Worm (Caenorhabditis elegans) whole organism, late embryonic: Measurements from ENCODE around the gene T18D3.6.

Source experiments
- K02D7.2 ChIP-seq: sonication (generic microtip); optimal IDR thresholded peaks from 2 replicates; lab custom pipeline; 2017; ENCODE audit warnings: mild to moderate bottlenecking, missing genetic modification characterization, missing compliant biosample characterization
- K09A11.1 ChIP-seq: sonication (generic microtip); optimal IDR thresholded peaks from 2 replicates; lab custom pipeline; 2017; ENCODE audit warnings: antibody characterized with exemption, mild to moderate bottlenecking, missing genetic modification characterization, missing compliant biosample characterization; ENCODE audit not compliant: insufficient read depth
- T23F11.4 ChIP-seq: fragments of 200-800 bp; sonication (Bioruptor generic); optimal IDR thresholded peaks from 2 replicates; lab custom pipeline; 2018; ENCODE audit warnings: mild to moderate bottlenecking, missing genetic modification characterization, missing compliant biosample characterization
- ama-1 ChIP-seq: fragments of 150-350 bp; optimal IDR thresholded peaks from 2 replicates; lab custom pipeline; 2014
- ceh-14 ChIP-seq: sonication (generic microtip); optimal IDR thresholded peaks from 2 replicates; lab custom pipeline; 2016; ENCODE audit warnings: missing genotype, missing genetic modification characterization, missing compliant biosample characterization
- ceh-2 ChIP-seq: sonication (generic microtip); optimal IDR thresholded peaks from 2 replicates; lab custom pipeline; 2016; ENCODE audit warnings: missing genotype, missing genetic modification characterization, missing compliant biosample characterization
- ceh-22 ChIP-seq: sonication (generic microtip); optimal IDR thresholded peaks from 2 replicates; lab custom pipeline; 2017; ENCODE audit warnings: missing biosample characterization, missing genetic modification characterization
- ceh-30 ChIP-seq: fragments of 150-350 bp; optimal IDR thresholded peaks from 2 replicates; lab custom pipeline; 2014; ENCODE audit warnings: missing biosample characterization, missing genetic modification characterization
- ceh-34 ChIP-seq: sonication (generic microtip); optimal IDR thresholded peaks from 2 replicates; lab custom pipeline; 2016; ENCODE audit warnings: mild to moderate bottlenecking, missing genetic modification characterization, missing compliant biosample characterization
- ceh-48 ChIP-seq: sonication (generic microtip); optimal IDR thresholded peaks from 2 replicates; lab custom pipeline; 2016; ENCODE audit warnings: missing genetic modification characterization, inconsistent platforms, missing compliant biosample characterization
- ceh-6 ChIP-seq: fragments of 200-800 bp; sonication (Bioruptor generic); optimal IDR thresholded peaks from 2 replicates; lab custom pipeline; 2018; ENCODE audit warnings: mild to moderate bottlenecking, missing genetic modification characterization, missing compliant biosample characterization
- che-1 ChIP-seq: sonication (generic microtip); optimal IDR thresholded peaks from 2 replicates; lab custom pipeline; 2016; ENCODE audit warnings: mild to moderate bottlenecking, missing genetic modification characterization, missing compliant biosample characterization
- dmd-4 ChIP-seq: sonication (generic microtip); optimal IDR thresholded peaks from 2 replicates; lab custom pipeline; 2016; ENCODE audit warnings: borderline replicate concordance, missing genetic modification characterization, missing compliant biosample characterization
- dve-1 ChIP-seq: sonication (generic microtip); optimal IDR thresholded peaks from 2 replicates; lab custom pipeline; 2017; ENCODE audit warnings: antibody characterized with exemption, mild to moderate bottlenecking, missing genetic modification characterization, missing compliant biosample characterization
- elt-4 ChIP-seq: sonication (generic microtip); optimal IDR thresholded peaks from 2 replicates; lab custom pipeline; 2016; ENCODE audit warnings: missing genetic modification characterization, missing compliant biosample characterization
- eyg-1 ChIP-seq: sonication (generic microtip); optimal IDR thresholded peaks from 2 replicates; lab custom pipeline; 2016; ENCODE audit warnings: missing genotype, missing genetic modification characterization, missing compliant biosample characterization
- fax-1 ChIP-seq: sonication (generic microtip); optimal IDR thresholded peaks from 2 replicates; lab custom pipeline; 2016; ENCODE audit warnings: missing genotype, missing genetic modification characterization, missing compliant biosample characterization
- fkh-6 ChIP-seq: sonication (generic microtip); optimal IDR thresholded peaks from 2 replicates; lab custom pipeline; 2016; ENCODE audit warnings: missing genetic modification characterization, missing compliant biosample characterization
- hlh-13 ChIP-seq: fragments of 200-800 bp; sonication (Bioruptor generic); optimal IDR thresholded peaks from 2 replicates; lab custom pipeline; 2018; ENCODE audit warnings: mild to moderate bottlenecking, missing genetic modification characterization, missing compliant biosample characterization
- hlh-30 ChIP-seq: sonication (generic microtip); optimal IDR thresholded peaks from 2 replicates; lab custom pipeline; 2017; ENCODE audit warnings: antibody characterized with exemption, missing genetic modification characterization, missing compliant biosample characterization; ENCODE audit not compliant: insufficient read depth
- hlh-6 ChIP-seq: sonication (generic microtip); optimal IDR thresholded peaks from 2 replicates; lab custom pipeline; 2016; ENCODE audit warnings: missing genotype, missing genetic modification characterization, missing compliant biosample characterization
- hlh-8 ChIP-seq: sonication (generic microtip); optimal IDR thresholded peaks from 2 replicates; lab custom pipeline; 2016; ENCODE audit warnings: missing genotype, missing genetic modification characterization, missing compliant biosample characterization
- mec-3 ChIP-seq: sonication (generic microtip); optimal IDR thresholded peaks from 2 replicates; lab custom pipeline; 2016; ENCODE audit warnings: borderline replicate concordance, missing genetic modification characterization, missing compliant biosample characterization
- nhr-11 ChIP-seq: fragments of 150-350 bp; optimal IDR thresholded peaks from 2 replicates; lab custom pipeline; 2014; ENCODE audit warnings: missing biosample characterization, missing genetic modification characterization
- nhr-232 ChIP-seq: sonication (generic microtip); optimal IDR thresholded peaks from 2 replicates; lab custom pipeline; 2016; ENCODE audit warnings: missing genetic modification characterization, missing compliant biosample characterization
- npax-4 ChIP-seq: sonication (generic microtip); optimal IDR thresholded peaks from 2 replicates; lab custom pipeline; 2016; ENCODE audit warnings: missing genetic modification characterization, missing compliant biosample characterization
- pag-3 ChIP-seq: sonication (generic microtip); optimal IDR thresholded peaks from 2 replicates; lab custom pipeline; 2016; ENCODE audit warnings: missing compliant biosample characterization, missing genetic modification characterization, borderline replicate concordance
- pat-9 ChIP-seq: fragments of 200-800 bp; sonication (Bioruptor generic); optimal IDR thresholded peaks from 2 replicates; lab custom pipeline; 2018; ENCODE audit warnings: mild to moderate bottlenecking, missing genetic modification characterization, moderate library complexity, missing compliant biosample characterization
- pax-1 ChIP-seq: fragments of 150-350 bp; optimal IDR thresholded peaks from 2 replicates; lab custom pipeline; 2014; ENCODE audit warnings: missing biosample characterization, missing genetic modification characterization
- pha-2 ChIP-seq: sonication (generic microtip); optimal IDR thresholded peaks from 2 replicates; lab custom pipeline; 2017; ENCODE audit warnings: mild to moderate bottlenecking, missing genetic modification characterization, missing compliant biosample characterization
- pqm-1 ChIP-seq: sonication (generic microtip); optimal IDR thresholded peaks from 2 replicates; lab custom pipeline; 2016; ENCODE audit warnings: missing genetic modification characterization, missing compliant biosample characterization
- sdc-2 ChIP-seq: sonication (generic microtip); optimal IDR thresholded peaks from 2 replicates; lab custom pipeline; 2016; ENCODE audit warnings: missing genotype, missing genetic modification characterization, missing compliant biosample characterization
- sox-4 ChIP-seq: sonication (generic microtip); optimal IDR thresholded peaks from 2 replicates; lab custom pipeline; 2017; ENCODE audit warnings: mild to moderate bottlenecking, missing genetic modification characterization, inconsistent platforms, missing compliant biosample characterization
- syd-9 ChIP-seq: sonication (generic microtip); optimal IDR thresholded peaks from 2 replicates; lab custom pipeline; 2016; ENCODE audit warnings: mild to moderate bottlenecking, missing genetic modification characterization, moderate library complexity, missing compliant biosample characterization
- ttx-3 ChIP-seq: sonication (generic microtip); optimal IDR thresholded peaks from 2 replicates; lab custom pipeline; 2016; ENCODE audit warnings: missing genetic modification reagents, missing genetic modification characterization, missing compliant biosample characterization
- unc-55 ChIP-seq: sonication (generic microtip); optimal IDR thresholded peaks from 2 replicates; lab custom pipeline; 2017; ENCODE audit warnings: missing biosample characterization, missing genetic modification reagents, missing genetic modification characterization
- unc-86 ChIP-seq: sonication (generic microtip); optimal IDR thresholded peaks from 2 replicates; lab custom pipeline; 2016; ENCODE audit warnings: missing genetic modification characterization, missing compliant biosample characterization
- zip-5 ChIP-seq: sonication (generic microtip); optimal IDR thresholded peaks from 2 replicates; lab custom pipeline; 2016; ENCODE audit warnings: missing genetic modification characterization, missing compliant biosample characterization

Gene T18D3.6

DNA sequence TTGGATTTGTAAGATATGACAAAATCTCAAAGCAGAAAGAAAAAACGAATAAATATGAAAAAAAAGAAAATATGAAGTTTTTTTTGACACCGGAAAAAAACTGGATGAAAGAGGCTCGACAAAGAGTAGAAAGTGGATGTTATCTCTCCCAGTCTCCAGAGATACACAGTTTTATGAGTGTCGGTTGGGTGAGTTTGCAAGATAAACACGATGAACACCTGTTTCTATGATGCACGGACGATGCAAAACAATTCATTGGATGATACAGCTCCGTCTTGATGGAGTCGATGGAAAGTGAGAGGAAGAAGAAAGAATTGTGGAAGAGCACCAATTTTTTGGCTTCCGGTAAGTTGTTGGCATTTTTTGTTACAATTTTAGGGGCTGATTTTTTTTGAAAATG is 33.9 kb upstream of the T18D3.6 start:
- TF ChIP-seq hlh-30 (no peak), ceh-2 (tag; lab: Kevin White, UChicago) (no peak)

DNA sequence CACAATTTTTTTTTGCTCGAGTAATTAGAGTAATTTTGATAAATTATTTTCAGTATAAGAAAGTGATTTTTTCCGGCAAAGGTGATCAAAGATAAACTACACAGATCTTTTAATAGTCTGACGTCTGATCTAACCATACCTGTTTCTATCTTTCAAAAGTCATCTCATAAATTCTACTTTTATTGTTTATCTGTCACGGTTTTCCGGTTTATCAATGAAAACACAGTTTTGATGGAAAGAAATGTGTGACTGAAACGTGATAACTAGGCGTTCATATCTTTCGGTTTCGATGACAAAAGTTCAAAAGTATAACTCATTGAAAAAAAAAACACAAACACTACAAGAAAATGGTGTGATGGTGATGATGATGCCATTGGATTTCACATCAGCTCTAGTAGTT is 27.1 kb upstream of the T18D3.6 start:
- TF ChIP-seq pqm-1 (tag; lab: Kevin White, UChicago) (no peak), ceh-6 (GFP tag; lab: Kevin White, UChicago) (no peak), nhr-232 (no peak)

DNA sequence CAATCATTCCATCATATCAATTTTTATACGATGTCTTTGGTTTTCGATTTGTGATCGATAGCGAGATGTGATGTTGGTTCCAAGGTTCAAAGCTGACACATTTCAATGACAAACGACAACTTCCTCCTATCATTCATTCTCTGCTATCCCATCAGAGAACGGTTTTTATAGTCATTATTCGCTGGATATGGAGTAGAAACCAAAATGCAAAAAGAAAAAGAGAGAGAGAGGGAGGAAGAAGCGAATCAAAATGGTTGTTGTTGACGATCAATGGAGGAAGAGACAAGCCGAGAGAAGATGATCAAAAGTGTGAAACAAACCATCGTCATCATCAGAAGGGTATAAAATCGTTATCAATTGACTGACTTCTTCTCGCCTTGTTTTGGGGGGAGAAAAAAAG is 24.3 kb upstream of the T18D3.6 start, which contains the start of gene T24D3.2:
T24D3.2 (plus strand) TSS at position 304 of the 400 bp plus-strand sequence.
- TF ChIP-seq ceh-6 (GFP tag; lab: Kevin White, UChicago) = no peak

DNA sequence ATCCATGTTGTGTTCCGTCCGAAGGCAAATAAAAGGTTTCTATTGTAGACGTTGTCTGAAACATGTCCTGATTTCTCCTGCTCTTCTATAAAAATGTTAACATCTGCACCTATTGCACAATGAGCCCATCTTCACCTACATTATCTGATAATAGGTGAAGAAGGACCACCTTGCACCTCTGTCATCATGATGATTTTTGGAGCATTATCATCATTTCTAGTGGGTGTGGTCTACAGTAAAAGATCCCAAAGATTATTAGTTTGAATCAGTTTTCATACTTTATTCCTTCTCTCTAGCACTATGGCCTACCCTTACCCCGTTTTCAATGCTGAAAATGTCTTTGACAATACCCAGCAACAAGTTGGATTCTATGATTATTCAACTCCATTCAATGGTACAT is 19.4 kb upstream of the T18D3.6 start, which contains the start of gene med-1:
med-1 (plus strand) TSS at position 301 of the 400 bp plus-strand sequence.
- TF ChIP-seq ceh-6 (GFP tag; lab: Kevin White, UChicago) = no peak
- TF ChIP-seq T23F11.4 (GFP tag; lab: Kevin White, UChicago) = no peak
- TF ChIP-seq ceh-48 (tag; lab: Kevin White, UChicago) = no peak
- no peak for TF ChIP-seq hlh-13
- TF ChIP-seq unc-55 (GFP tag; lab: Kevin White, UChicago) = no peak
- no peak for TF ChIP-seq npax-4
- TF ChIP-seq nhr-11 (tag; lab: Kevin White, UChicago) = no peak
- no peak for TF ChIP-seq fkh-6 (tag; lab: Kevin White, UChicago)
- no peak for TF ChIP-seq zip-5 (tag; lab: Kevin White, UChicago)
- TF ChIP-seq ceh-34 = no peak
- TF ChIP-seq ceh-2 (tag; lab: Kevin White, UChicago) = no peak
- TF ChIP-seq eyg-1 (tag; lab: Kevin White, UChicago) = no peak
- TF ChIP-seq sdc-2 = no peak

DNA sequence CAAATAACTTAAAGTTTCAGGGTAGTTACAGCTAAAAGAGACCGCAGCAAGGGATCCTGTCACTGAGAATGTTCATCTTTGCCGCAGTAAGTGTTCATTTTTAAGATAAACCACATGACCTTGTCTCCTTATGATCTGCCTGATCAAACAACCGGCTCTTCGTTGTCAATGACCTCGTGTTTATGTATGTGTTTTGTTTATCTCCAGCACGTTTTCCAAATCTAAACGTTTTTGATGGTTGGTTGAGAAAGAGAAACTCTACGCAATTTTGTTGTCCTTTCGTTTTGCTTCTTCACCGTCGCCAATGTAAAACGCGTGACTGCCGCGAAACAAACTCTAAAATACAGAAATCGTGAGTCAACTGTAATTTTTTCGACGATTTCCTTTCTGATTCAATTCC is 15.6 kb upstream of the T18D3.6 start, which contains the start of gene tsct-1:
tsct-1 (plus strand) TSS at position 12 of the 400 bp plus-strand sequence.
- TF ChIP-seq ceh-14 (tag; lab: Kevin White, UChicago) (no peak), mec-3 (tag; lab: Kevin White, UChicago) (no peak), zip-5 (tag; lab: Kevin White, UChicago) (no peak), dmd-4 (no peak), ttx-3 (tag; lab: Kevin White, UChicago) (no peak), syd-9 (tag; lab: Kevin White, UChicago) (no peak), sox-4 (tag; lab: Kevin White, UChicago) (no peak), pat-9 (no peak), pha-2 (tag; lab: Kevin White, UChicago) (no peak), unc-86 (tag; lab: Kevin White, UChicago) (no peak), fax-1 (tag; lab: Kevin White, UChicago) (no peak)

DNA sequence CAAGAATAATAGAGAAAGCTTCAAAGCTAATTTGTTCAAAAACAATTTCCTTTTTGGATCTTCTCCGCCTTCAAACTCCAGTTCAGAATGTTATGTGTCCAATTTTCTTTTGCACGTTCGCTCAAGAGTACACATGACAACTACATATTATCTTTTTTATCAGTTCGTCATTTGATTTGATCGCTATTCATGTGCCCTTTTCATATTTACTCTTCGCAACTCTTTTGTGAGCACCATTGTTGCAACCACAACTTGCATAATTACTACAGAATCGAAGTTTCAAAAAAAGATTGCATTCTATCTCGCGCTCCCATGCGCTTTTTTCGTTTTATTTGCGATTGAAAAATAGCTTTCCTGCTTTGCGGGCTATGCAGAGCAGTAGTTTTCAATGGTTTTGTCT is 14.4 kb upstream of the T18D3.6 start:
- TF ChIP-seq ama-1 (lab: Kevin White, UChicago) (no peak), dve-1 (tag; lab: Kevin White, UChicago) (no peak), fax-1 (tag; lab: Kevin White, UChicago) (no peak), hlh-6 (tag; lab: Kevin White, UChicago) (no peak), ceh-22 (tag; lab: Kevin White, UChicago) (no peak), hlh-8 (no peak)
- TF ChIP-seq, all 69 proteins: peak for 0

DNA sequence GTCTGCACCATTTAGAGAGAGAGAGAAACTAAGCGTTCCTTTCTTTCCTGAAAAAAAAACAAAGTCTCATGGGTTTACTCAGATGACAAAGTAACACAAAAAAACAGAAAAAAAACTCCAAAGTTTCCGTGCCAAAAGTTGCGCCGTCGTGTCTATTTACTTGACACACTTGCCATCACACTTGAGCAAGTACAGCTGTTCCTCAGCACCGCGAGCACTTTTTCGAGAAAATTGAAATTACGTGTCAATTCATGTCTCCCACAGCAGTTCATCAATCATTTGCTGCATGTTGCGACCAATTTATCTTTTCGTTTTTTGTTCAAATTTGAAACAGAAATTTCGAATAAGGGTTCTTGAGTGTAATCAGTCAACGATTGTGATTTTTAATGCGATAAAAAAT is 13.2 kb upstream of the T18D3.6 start:
- TF ChIP-seq ceh-30 (tag; lab: Kevin White, UChicago) (no peak), ceh-34 (no peak), elt-4 (tag; lab: Kevin White, UChicago) (no peak), dmd-4 (no peak), ceh-6 (GFP tag; lab: Kevin White, UChicago) (no peak), K09A11.1 (tag; lab: Kevin White, UChicago) (no peak), npax-4 (no peak), pax-1 (tag; lab: Kevin White, UChicago) (no peak), pag-3 (tag; lab: Kevin White, UChicago) (no peak), che-1 (tag; lab: Kevin White, UChicago) (no peak), K02D7.2 (tag; lab: Kevin White, UChicago) (no peak), sox-4 (tag; lab: Kevin White, UChicago) (no peak), fax-1 (tag; lab: Kevin White, UChicago) (no peak)
